Worm (Caenorhabditis elegans): ENCODE data around the gene ZK1098.9.

ZK1098.9 gene

DNA sequence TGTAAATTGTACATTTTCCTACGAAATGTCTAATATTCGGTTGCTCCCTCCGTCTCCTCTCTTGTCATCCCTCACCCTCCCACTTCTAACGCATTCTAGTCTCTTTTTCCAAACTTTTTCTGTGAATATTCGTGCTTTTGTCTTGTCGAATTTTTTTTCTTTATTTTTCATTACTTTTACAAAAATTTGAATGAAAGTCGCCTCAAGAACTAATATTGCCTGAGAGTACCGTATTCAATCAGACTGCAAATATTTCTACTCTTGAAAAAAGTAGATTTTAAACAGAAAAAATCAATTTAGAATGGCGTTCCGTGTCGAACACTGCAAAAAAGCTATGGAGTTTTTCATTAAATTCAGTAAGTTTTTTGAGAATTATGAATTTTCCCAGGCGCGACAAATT is 12.1 kb downstream of the ZK1098.9 start, which contains the start of gene ZK1098.11:
Gene ZK1098.11 (plus strand): TSS at position 301 of the 400 bp plus-strand sequence.
- TF ChIP-seq nhr-67 (tag; optimal IDR thresholded peaks at IDR 0.05) (no peak), nhr-77 (tag; optimal IDR thresholded peaks at IDR 0.05) (no peak), ceh-9 (tag; optimal IDR thresholded peaks at IDR 0.05) (no peak), nhr-25 (tag; optimal IDR thresholded peaks at IDR 0.05) (no peak), lin-15B (tag; optimal IDR thresholded peaks at IDR 0.05) (no peak), tbx-2 (tag; optimal IDR thresholded peaks at IDR 0.05) (no peak), egl-5 (tag; optimal IDR thresholded peaks at IDR 0.05) (no peak), ceh-82 (tag; optimal IDR thresholded peaks at IDR 0.05) (no peak), ZK546.5 (tag; optimal IDR thresholded peaks at IDR 0.05) (no peak), R02D3.7 (tag; optimal IDR thresholded peaks at IDR 0.05) (no peak), egl-27 (tag; optimal IDR thresholded peaks at IDR 0.05) (no peak), ceh-28 (tag; optimal IDR thresholded peaks at IDR 0.05) (no peak), unc-39 (tag; optimal IDR thresholded peaks at IDR 0.05) (no peak), ceh-16 (tag; optimal IDR thresholded peaks at IDR 0.05) (no peak), elt-1 (tag; optimal IDR thresholded peaks at IDR 0.05) (no peak), fkh-10 (GFP tag; optimal IDR thresholded peaks at IDR 0.05) (no peak), nhr-23 (tag; optimal IDR thresholded peaks at IDR 0.05) (no peak), nhr-43 (tag; optimal IDR thresholded peaks at IDR 0.05; ENCODE audit: poor library complexity, severe bottlenecking) (no peak), nhr-237 (tag; optimal IDR thresholded peaks at IDR 0.05) (no peak)

DNA sequence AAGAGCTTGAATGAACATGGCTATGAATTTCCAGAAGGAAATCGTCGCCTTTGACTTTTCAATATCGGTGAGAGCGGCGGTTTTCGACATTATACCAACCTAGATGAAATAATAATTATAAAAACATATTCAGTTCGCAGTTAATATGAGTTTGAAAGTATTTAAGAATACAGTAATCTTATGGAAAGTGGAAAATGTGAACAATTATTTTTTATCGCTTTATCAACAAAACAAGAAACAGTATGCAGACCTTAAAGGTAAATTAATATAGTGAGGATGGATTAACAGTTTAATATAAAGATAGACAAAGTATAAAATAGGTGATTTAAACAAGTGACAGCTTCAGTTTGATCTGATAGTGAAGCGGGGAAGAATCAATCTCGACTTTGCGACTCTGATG is 14.2 kb downstream of the ZK1098.9 start, which contains the start of gene C48B4.6:
Gene C48B4.6 (minus strand): TSS at position 101 of the 400 bp plus-strand sequence.
- TF ChIP-seq nhr-77 (tag; optimal IDR thresholded peaks at IDR 0.05), result no peak
- TF ChIP-seq ztf-11 (tag; optimal IDR thresholded peaks at IDR 0.05), result no peak
- TF ChIP-seq hmg-11 (tag; optimal IDR thresholded peaks at IDR 0.05), result no peak
- no peak for TF ChIP-seq ceh-16 (tag; optimal IDR thresholded peaks at IDR 0.05)
- no peak for TF ChIP-seq nhr-237 (tag; optimal IDR thresholded peaks at IDR 0.05)

ce11 chrIII:9559381-9559881 is 15.2 kb downstream of the ZK1098.9 start, which contains the start of gene C48B4.7:
Gene C48B4.7, minus strand, starts transcription at chrIII:9559431.
- TF ChIP-seq snpc-4 (tag; optimal IDR thresholded peaks at IDR 0.05) (no peak), ama-1 (optimal IDR thresholded peaks at IDR 0.05) (no peak), ceh-82 (tag; optimal IDR thresholded peaks at IDR 0.05) (no peak), fkh-10 (GFP tag; optimal IDR thresholded peaks at IDR 0.05) (no peak), aly-2 (tag; optimal IDR thresholded peaks at IDR 0.05) (no peak), unc-62 (GFP tag; optimal IDR thresholded peaks at IDR 0.05) (no peak), nhr-25 (tag; optimal IDR thresholded peaks at IDR 0.05) (no peak), nhr-237 (tag; optimal IDR thresholded peaks at IDR 0.05) (no peak), eor-1 (tag; optimal IDR thresholded peaks at IDR 0.05) (no peak), ceh-9 (tag; optimal IDR thresholded peaks at IDR 0.05) (no peak), jun-1 (tag; optimal IDR thresholded peaks at IDR 0.05) (no peak), unc-39 (tag; optimal IDR thresholded peaks at IDR 0.05) (no peak), fos-1 (tag; optimal IDR thresholded peaks at IDR 0.05) (no peak), fkh-2 (tag; optimal IDR thresholded peaks at IDR 0.05) (no peak)

- TF ChIP-seq ceh-16 (tag; optimal IDR thresholded peaks at IDR 0.05) (no peak), nhr-23 (tag; optimal IDR thresholded peaks at IDR 0.05) (no peak), daf-12 (tag; optimal IDR thresholded peaks at IDR 0.05) (no peak), pha-4 (tag; optimal IDR thresholded peaks at IDR 0.05) (no peak)
Observed at ce11 chrIII:9561158-9561557, 16.9 kb downstream of the ZK1098.9 start, which contains the start of gene C48B4.8. Gene C48B4.8, minus strand, starts transcription at chrIII:9561258.

- TF ChIP-seq nhr-25 (tag; optimal IDR thresholded peaks at IDR 0.05) (no peak), ZK546.5 (tag; optimal IDR thresholded peaks at IDR 0.05) (no peak), unc-39 (tag; optimal IDR thresholded peaks at IDR 0.05) (no peak), unc-62 (GFP tag; optimal IDR thresholded peaks at IDR 0.05) (no peak), egl-5 (tag; optimal IDR thresholded peaks at IDR 0.05) (no peak)
Observed at ce11 chrIII:9563235-9563634, 19.0 kb downstream of the ZK1098.9 start, which contains the start of gene C48B4.9. Gene C48B4.9, minus strand, starts transcription at chrIII:9563335.

DNA sequence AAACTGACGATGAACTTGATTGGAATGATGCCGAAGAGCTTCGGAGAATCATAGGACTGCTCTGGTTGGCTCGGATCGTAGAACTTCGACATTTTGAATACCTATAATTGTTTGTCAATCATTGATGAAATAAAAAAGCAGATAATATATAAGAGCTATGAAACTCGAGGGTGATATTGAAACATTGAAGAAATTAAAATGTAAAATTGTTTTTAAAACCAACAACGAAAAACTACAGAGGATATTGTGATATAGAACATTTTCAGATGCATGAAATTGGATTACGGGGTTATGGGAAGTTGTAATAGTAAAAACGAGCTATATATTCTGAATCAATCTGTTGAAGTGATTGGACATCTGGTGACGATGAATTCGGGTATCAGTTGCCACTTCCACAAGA is 20.2 kb downstream of the ZK1098.9 start, which contains the start of gene C48B4.10:
Gene C48B4.10 (minus strand): TSS at position 101 of the 400 bp plus-strand sequence.
- TF ChIP-seq fkh-10 (GFP tag; optimal IDR thresholded peaks at IDR 0.05) (no peak), sea-2 (GFP tag; optimal IDR thresholded peaks at IDR 0.05) (no peak), skn-1 (tag; optimal IDR thresholded peaks at IDR 0.05) (no peak), eor-1 (tag; optimal IDR thresholded peaks at IDR 0.05) (no peak), snpc-4 (tag; optimal IDR thresholded peaks at IDR 0.05) (no peak)
